Worm (Caenorhabditis elegans): Measurements from ENCODE around the gene ets-4.
A peak's percentile ranks its signal among the peaks of the same experiment; 100 is the strongest.

Gene ets-4

ce11 chrX:6518537-6518936 lies at the start of gene ets-4:
Gene ets-4, plus strand, starts transcription at chrX:6518883.
- no peak for TF ChIP-seq hlh-8 (tag; optimal IDR thresholded peaks at IDR 0.05)
- no peak for TF ChIP-seq ceh-48 (tag; optimal IDR thresholded peaks at IDR 0.05)
- peak; percentile 23 for TF ChIP-seq elt-2 (tag; optimal IDR thresholded peaks at IDR 0.05)
- TF ChIP-seq C08G9.2 (tag; optimal IDR thresholded peaks at IDR 0.05), result no peak
- TF ChIP-seq pqm-1 (tag; optimal IDR thresholded peaks at IDR 0.05), result peak; percentile 18
- no peak for TF ChIP-seq gmeb-2 (tag; optimal IDR thresholded peaks at IDR 0.05)

ce11 chrX:6473698-6474314 lies 44.9 kb upstream of the ets-4 start, which contains the start of the genes C15B12.4 and C15B12.8:
Gene C15B12.4, minus strand, starts transcription at chrX:6473748.
Gene C15B12.8, plus strand, starts transcription at chrX:6474264.
- TF ChIP-seq elt-2 (tag; optimal IDR thresholded peaks at IDR 0.05), result peak; percentile 54
- no peak for TF ChIP-seq ceh-24 (tag; optimal IDR thresholded peaks at IDR 0.05)

- TF ChIP-seq elt-2 (tag; optimal IDR thresholded peaks at IDR 0.05), result peak; percentile 59
- no peak for TF ChIP-seq eyg-1 (tag; optimal IDR thresholded peaks at IDR 0.05)
Observed at ce11 chrX:6476540-6476939, 42.1 kb upstream of the ets-4 start, which contains the start of gene C15B12.1. Gene C15B12.1, plus strand, starts transcription at chrX:6476810.

- TF ChIP-seq ceh-24 (tag; optimal IDR thresholded peaks at IDR 0.05), result no peak
- TF ChIP-seq pag-3 (tag; optimal IDR thresholded peaks at IDR 0.05; ENCODE audit: borderline replicate concordance), result no peak
- TF ChIP-seq tbx-7 (tag; optimal IDR thresholded peaks at IDR 0.05), result no peak
- no peak for TF ChIP-seq pax-1 (tag; optimal IDR thresholded peaks at IDR 0.05)
- TF ChIP-seq unc-42 (tag; optimal IDR thresholded peaks at IDR 0.05), result no peak
- TF ChIP-seq unc-3 (GFP tag; conservative IDR thresholded peaks at IDR 0.05), result no peak
- no peak for TF ChIP-seq unc-3 (tag; optimal IDR thresholded peaks at IDR 0.05)
- TF ChIP-seq hlh-13 (GFP tag; optimal IDR thresholded peaks at IDR 0.05), result no peak
- TF ChIP-seq hlh-15 (tag; optimal IDR thresholded peaks at IDR 0.05), result no peak
- TF ChIP-seq K09A11.1 (tag; optimal IDR thresholded peaks at IDR 0.05; ENCODE audit: insufficient read depth), result no peak
- TF ChIP-seq ceh-22 (tag; optimal IDR thresholded peaks at IDR 0.05), result no peak
- TF ChIP-seq nhr-232 (tag; optimal IDR thresholded peaks at IDR 0.05), result no peak
- no peak for TF ChIP-seq pha-4 (tag; optimal IDR thresholded peaks at IDR 0.05)
- TF ChIP-seq rnt-1 (tag; optimal IDR thresholded peaks at IDR 0.05), result no peak
- TF ChIP-seq dve-1 (tag; optimal IDR thresholded peaks at IDR 0.05), result no peak
- no peak for TF ChIP-seq syd-9 (tag; optimal IDR thresholded peaks at IDR 0.05)
- TF ChIP-seq ets-4 (tag; optimal IDR thresholded peaks at IDR 0.05), result no peak
- no peak for TF ChIP-seq nhr-11 (tag; optimal IDR thresholded peaks at IDR 0.05)
- TF ChIP-seq unc-86 (tag; optimal IDR thresholded peaks at IDR 0.05), result no peak
- no peak for TF ChIP-seq hlh-8 (tag; optimal IDR thresholded peaks at IDR 0.05)
Observed at ce11 chrX:6484780-6485179, 33.9 kb upstream of the ets-4 start, which contains the start of gene gar-1. Gene gar-1, minus strand, starts transcription at chrX:6484880.

- TF ChIP-seq elt-2 (tag; optimal IDR thresholded peaks at IDR 0.05) (no peak), odd-2 (tag; optimal IDR thresholded peaks at IDR 0.05) (no peak)
Observed at ce11 chrX:6499736-6500135, 18.9 kb upstream of the ets-4 start, which contains the start of gene actl-1. Gene actl-1, minus strand, starts transcription at chrX:6499836.

- TF ChIP-seq pros-1 (tag; optimal IDR thresholded peaks at IDR 0.05) (no peak), unc-86 (tag; optimal IDR thresholded peaks at IDR 0.05) (no peak)
Observed at ce11 chrX:6503148-6503547, 15.5 kb upstream of the ets-4 start.

ce11 chrX:6505008-6505407 lies 13.7 kb upstream of the ets-4 start, which contains the start of gene cdf-1:
Gene cdf-1, minus strand, starts transcription at chrX:6505143.
- TF ChIP-seq lin-11 (tag; optimal IDR thresholded peaks at IDR 0.05) (no peak), tbx-7 (tag; optimal IDR thresholded peaks at IDR 0.05) (no peak), ceh-48 (tag; optimal IDR thresholded peaks at IDR 0.05) (peak; percentile 20), pax-1 (tag; optimal IDR thresholded peaks at IDR 0.05) (no peak), ceh-6 (GFP tag; optimal IDR thresholded peaks at IDR 0.05) (no peak), T23F11.4 (GFP tag; optimal IDR thresholded peaks at IDR 0.05) (no peak), ama-1 (optimal IDR thresholded peaks at IDR 0.05) (no peak), ceh-45 (GFP tag; IDR thresholded peaks at IDR 0.05) (no peak), nfya-1 (tag; optimal IDR thresholded peaks at IDR 0.05) (peak; percentile 2), pha-4 (tag; optimal IDR thresholded peaks at IDR 0.05) (no peak), lim-6 (tag; optimal IDR thresholded peaks at IDR 0.05) (no peak), unc-42 (tag; optimal IDR thresholded peaks at IDR 0.05) (peak; percentile 22), ref-2 (tag; optimal IDR thresholded peaks at IDR 0.05) (peak; percentile 37), ceh-19 (GFP tag; optimal IDR thresholded peaks at IDR 0.05) (peak; percentile 9), rnt-1 (tag; optimal IDR thresholded peaks at IDR 0.05) (no peak), fkh-6 (tag; optimal IDR thresholded peaks at IDR 0.05) (no peak), ceh-34 (tag; optimal IDR thresholded peaks at IDR 0.05) (peak; percentile 31), pat-9 (tag; optimal IDR thresholded peaks at IDR 0.05) (no peak)
